Fruit fly (Drosophila melanogaster) S2 (cell line): ENCODE results near the gene CG16854.

Experiments
- CG8478 ChIP-seq: fragments of >200 bp; optimal IDR thresholded peaks from 2 replicates; lab custom pipeline; 2018
- CTCF ChIP-seq, 2 experiments: fragments of >200 bp; optimal IDR thresholded peaks; 2 replicates each; lab custom pipeline; 2018

The CG16854 gene

DNA sequence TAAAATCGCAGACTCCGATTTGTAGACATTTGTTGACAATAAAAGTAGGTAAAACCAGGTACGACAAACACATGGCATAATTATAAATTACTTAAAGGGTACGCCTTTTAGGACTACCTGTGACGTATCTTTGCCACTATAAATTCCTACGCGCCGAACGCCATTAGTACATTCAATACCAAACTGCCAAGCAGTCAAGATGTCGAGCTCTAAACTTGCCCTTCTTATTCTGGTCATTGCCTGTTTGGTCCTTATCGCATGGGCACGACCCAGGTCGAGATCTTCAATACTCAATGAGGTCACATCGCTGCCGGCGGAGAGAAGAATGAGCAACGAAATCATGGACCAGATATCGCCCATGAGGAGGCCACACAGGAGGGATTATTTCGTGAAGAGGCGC lies 15.7 kb upstream of the CG16854 start, which contains the start of gene CG14915:
Gene CG14915, plus strand, starts transcription at position 166 of the 400 bp plus-strand sequence.
- no peak for TF ChIP-seq CG8478 (lab: Kevin White, UChicago)
- no peak for TF ChIP-seq CTCF (optimal IDR thresholded peaks at IDR 0.05; lab: Kevin White, UChicago)

- TF ChIP-seq CTCF (optimal IDR thresholded peaks at IDR 0.05; lab: Kevin White, UChicago), result no peak
- TF ChIP-seq CG8478 (lab: Kevin White, UChicago), result no peak
Observed at dm6 chr2L:11072250-11072649, 14.3 kb upstream of the CG16854 start.

DNA sequence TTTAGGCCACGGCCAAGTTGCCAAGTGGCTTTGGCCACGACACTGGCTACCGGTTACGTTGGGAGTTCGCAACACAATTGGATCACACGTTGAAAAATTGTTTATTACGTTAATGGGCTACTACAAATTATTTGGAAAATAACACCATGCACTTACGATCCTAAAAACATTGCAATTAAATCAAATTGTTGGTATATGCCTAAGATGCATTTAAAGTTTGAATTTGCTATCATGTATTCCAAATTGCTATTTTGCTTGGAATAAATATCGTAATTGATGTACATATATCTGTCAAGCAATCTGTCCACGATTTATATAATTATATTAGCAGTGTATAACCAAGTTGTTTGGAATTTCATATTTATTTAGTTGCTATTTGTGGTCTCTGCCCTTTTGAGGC lies 13.6 kb upstream of the CG16854 start:
- TF ChIP-seq CG8478 (lab: Kevin White, UChicago), result no peak
- no peak for TF ChIP-seq CTCF (optimal IDR thresholded peaks at IDR 0.05; lab: Kevin White, UChicago)

DNA sequence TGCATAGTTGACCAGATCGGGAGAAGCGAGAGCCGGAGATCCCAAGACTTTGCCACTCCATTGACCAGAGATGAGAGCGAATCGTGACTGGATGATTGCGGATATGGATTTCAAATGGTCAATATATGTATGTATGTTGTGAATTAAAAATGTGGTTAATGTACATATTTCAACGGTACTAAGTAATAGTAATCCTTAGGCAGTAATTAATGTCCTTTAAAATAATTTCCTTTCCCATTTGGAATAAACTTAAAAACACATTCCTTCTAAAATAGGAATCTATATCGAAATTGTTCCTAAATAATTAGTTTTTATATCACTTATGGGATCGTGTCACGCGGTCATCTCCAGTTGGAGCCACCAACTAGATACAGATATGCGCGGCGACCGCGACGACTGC lies 12.6 kb upstream of the CG16854 start:
- TF ChIP-seq CTCF (optimal IDR thresholded peaks at IDR 0.05; lab: Kevin White, UChicago), result no peak
- no peak for TF ChIP-seq CG8478 (lab: Kevin White, UChicago)

DNA sequence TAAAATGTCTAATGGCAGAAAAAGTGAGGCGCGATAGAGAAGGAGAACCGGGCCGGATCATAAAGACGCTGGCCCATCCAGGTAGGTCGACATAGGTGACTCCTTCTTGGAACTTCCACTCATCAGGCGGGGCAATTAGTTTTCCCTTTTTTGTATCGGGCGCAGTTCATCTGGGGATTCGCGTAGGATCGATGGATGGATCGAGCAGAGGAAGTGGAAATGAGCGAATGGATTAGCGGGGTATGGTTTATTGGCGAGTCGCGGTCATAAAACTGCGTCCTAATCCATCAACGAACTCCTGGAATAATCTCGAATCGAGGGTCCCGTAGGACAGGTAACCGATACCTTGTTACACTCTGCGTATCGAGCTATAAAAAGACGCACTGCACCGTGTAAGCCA lies 11.4 kb upstream of the CG16854 start, which contains the start of gene CG43725:
Gene CG43725, plus strand, starts transcription at position 400 of the 400 bp plus-strand sequence.
- no peak for TF ChIP-seq CTCF (optimal IDR thresholded peaks at IDR 0.05; lab: Kevin White, UChicago)
- TF ChIP-seq CG8478 (lab: Kevin White, UChicago), result no peak

dm6 chr2L:11081337-11081736 lies 5.2 kb upstream of the CG16854 start, which contains the start of gene AstC:
Gene AstC, minus strand, starts transcription at chr2L:11081399.
- TF ChIP-seq CG8478 (lab: Kevin White, UChicago) (no peak), CTCF (optimal IDR thresholded peaks at IDR 0.05; lab: Kevin White, UChicago) (no peak)

DNA sequence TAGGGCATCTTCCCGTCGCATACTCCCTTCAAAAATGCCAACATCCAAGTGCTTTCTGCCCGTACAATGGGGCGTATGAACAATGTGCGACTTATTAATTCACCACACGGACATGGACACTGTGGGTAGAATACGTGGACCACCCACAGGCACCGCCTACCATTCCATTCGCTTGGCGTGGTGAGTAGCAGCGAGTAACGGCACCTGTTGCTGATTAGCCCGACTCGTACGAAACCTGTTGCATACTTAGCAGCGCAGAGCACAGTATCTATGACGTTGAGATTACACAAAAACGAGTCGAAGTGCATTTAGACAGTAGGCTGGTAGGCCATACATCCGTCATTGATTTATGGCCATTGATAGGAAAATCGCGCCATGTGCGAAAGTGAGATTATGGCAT lies 4.5 kb upstream of the CG16854 start:
- TF ChIP-seq CTCF (optimal IDR thresholded peaks at IDR 0.05; lab: Kevin White, UChicago), result no peak
- no peak for TF ChIP-seq CG8478 (lab: Kevin White, UChicago)

DNA sequence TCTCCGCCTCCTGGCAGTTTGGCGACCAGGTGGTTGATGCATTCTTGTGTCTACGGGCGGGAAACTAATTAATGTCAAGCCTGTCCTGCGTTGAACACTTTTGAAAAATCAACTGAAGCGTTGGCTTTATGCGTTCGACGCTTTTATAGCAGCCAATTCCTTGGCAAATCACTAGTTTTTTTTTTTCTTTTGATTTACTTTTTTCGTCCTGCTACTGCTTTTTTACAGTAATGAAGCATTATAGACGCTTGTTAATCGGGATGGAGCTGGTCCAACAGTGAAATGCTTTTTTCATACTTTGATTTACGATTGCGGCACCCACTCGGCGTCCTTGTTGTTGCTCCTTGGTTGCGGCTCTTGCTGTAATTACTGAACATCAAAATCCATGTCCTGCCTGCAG lies 1.4 kb upstream of the CG16854 start, which contains the start of gene AstCC:
Gene AstCC, minus strand, starts transcription at position 101 of the 400 bp plus-strand sequence.
- TF ChIP-seq CTCF (optimal IDR thresholded peaks at IDR 0.05; lab: Kevin White, UChicago) (no peak), CG8478 (lab: Kevin White, UChicago) (no peak)

DNA sequence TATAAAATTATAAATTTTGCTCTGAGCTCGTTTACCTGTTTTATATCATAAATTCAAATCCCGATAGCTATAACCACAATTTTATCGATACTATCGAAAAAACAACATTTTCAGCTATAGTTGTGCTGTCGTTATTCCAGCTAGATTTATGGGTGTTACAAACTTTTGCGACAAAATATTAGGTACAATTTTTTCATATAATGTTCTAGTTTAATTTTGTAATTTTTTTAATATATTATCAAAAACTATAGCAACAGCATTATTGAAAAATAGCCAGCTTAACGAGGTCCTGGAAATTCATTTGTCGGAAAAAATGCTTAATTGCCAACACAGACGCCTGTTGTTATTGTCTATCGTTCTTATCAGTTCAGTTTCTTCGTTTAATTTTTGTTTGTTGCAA lies 4.6 kb downstream of the CG16854 start, which contains the start of gene Wdr59:
Gene Wdr59, plus strand, starts transcription at position 334 of the 400 bp plus-strand sequence.
- TF ChIP-seq CG8478 (lab: Kevin White, UChicago) (no peak), CTCF (optimal IDR thresholded peaks at IDR 0.05; lab: Kevin White, UChicago) (no peak)

DNA sequence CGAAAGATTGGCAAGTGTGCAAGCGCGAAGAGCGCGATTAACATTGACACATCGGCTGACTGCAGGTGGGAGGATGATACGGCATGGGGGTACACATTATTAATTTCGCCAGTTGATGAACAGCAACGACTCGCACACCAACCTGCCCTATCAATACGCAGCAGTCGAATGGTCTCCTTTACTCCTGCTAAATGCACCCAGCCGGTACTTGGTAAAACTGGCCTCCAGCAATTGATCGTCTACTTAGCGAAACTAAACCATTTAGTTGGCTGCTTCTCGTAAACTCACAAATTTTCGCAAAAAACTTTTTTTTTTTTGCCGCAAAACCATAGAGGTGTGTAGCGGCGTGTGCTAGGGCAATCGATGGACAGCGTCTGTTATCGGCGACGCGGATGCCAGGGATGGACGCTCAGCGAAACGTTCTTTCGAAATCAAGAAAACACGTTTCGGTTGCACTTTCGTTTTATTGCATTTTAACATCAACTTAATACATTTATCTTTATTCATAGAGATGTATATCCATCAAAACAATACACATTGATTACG lies 14.1 kb downstream of the CG16854 start, which contains the start of gene Ge-1:
Gene Ge-1, minus strand, starts transcription at position 373 of the 546 bp plus-strand sequence.
- TF ChIP-seq CTCF (optimal IDR thresholded peaks at IDR 0.05; lab: Kevin White, UChicago), result no peak

DNA sequence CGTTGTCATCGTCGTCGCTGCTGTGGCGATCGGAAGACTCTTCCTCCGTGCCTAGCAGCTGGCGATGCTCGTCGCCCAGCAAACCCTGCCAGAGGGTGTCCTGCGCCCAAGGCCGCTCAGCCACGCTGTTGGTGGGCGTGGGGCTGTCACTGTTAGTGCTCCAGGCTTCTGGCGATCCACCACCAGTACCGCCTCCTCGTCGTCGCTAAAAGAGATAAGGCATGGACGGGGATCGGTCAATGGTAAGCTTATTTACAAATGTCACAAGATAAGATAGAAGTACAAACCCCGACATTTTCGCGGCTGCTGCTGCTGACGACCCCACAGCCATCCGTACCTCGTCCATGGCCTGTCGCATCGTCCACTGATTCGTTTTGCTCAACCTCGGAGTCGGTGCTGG lies 18.8 kb downstream of the CG16854 start:
- no peak for TF ChIP-seq CG8478 (lab: Kevin White, UChicago)
- no peak for TF ChIP-seq CTCF (optimal IDR thresholded peaks at IDR 0.05; lab: Kevin White, UChicago)

DNA sequence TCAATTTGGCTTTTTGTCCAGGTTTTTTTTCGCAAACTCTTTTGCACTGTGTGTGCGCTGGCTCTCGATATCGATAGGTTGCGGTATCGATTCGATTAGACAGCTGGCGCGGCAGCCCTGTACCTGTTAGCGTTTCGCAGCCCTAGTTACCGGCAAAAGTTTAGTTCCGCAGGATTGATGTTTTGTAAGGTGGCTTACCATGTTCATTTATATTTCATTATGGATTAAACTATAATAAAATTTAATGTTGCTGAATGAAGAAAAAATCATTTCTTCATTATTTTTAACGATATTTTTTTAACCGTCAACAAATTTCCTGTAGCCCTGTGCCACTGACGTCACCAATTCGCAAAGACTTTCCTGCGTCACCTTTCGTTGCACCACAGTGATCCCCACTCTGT lies 20.0 kb downstream of the CG16854 start, which contains the start of gene Reps:
Gene Reps, minus strand, starts transcription at position 84 of the 401 bp plus-strand sequence.
- TF ChIP-seq CTCF (optimal IDR thresholded peaks at IDR 0.05; lab: Kevin White, UChicago) (peak in 1 of 2 experiments; percentile 11), CG8478 (lab: Kevin White, UChicago) (no peak)

- no peak for TF ChIP-seq CG8478 (lab: Kevin White, UChicago)
- TF ChIP-seq CTCF (optimal IDR thresholded peaks at IDR 0.05; lab: Kevin White, UChicago), result no peak
Observed at dm6 chr2L:11113011-11113528, 26.5 kb downstream of the CG16854 start, which contains the start of gene Idua. Gene Idua, minus strand, starts transcription at chr2L:11113061.

- no peak for TF ChIP-seq CTCF (optimal IDR thresholded peaks at IDR 0.05; lab: Kevin White, UChicago)
- TF ChIP-seq CG8478 (lab: Kevin White, UChicago), result no peak
Observed at dm6 chr2L:11113714-11114113, 27.2 kb downstream of the CG16854 start, which contains the start of gene Gr32a. Gene Gr32a, plus strand, starts transcription at chr2L:11114014.

DNA sequence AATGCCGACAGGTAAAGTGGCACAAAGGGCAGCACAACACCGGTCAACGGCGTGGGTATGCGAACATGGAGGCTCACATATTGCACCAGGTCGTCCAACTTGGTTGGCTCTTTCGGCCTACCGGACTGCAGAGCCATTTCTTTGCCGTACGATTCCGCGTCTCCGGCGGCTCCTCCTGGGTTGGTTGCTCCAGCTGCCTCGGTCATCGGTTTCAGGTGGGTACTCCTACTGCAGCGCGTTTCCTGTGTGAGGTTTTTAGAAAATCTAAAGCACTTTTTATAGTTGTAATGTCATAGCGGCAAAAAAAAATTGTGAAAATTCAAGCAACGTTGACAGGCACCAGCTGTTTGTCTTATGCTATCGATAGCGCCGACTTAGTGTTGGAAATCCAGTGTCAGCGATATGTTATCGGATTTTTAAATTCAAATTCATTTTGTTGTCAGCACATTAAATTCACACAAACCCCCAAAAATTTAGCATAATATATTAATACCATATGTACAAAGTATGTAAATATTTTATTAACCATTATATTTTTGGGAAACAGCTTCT lies 33.5 kb downstream of the CG16854 start, which contains the start of gene CG6230:
Gene CG6230, minus strand, starts transcription at position 354 of the 552 bp plus-strand sequence.
- no peak for TF ChIP-seq CG8478 (lab: Kevin White, UChicago)
- no peak for TF ChIP-seq CTCF (optimal IDR thresholded peaks at IDR 0.05; lab: Kevin White, UChicago)
